Worm (Caenorhabditis elegans) whole organism, late embryonic: ENCODE data around the gene mel-32.

ENCODE experiments used
- mec-3 ChIP-seq: sonication (generic microtip); optimal IDR thresholded peaks from 2 replicates; lab custom pipeline; 2016; ENCODE audit warnings: borderline replicate concordance, missing genetic modification characterization, missing compliant biosample characterization
- pha-4 ChIP-seq: fragments of 150-350 bp; optimal IDR thresholded peaks from 2 replicates; lab custom pipeline; 2018; ENCODE audit warnings: missing biosample characterization, missing genetic modification reagents, missing genetic modification characterization

DNA sequence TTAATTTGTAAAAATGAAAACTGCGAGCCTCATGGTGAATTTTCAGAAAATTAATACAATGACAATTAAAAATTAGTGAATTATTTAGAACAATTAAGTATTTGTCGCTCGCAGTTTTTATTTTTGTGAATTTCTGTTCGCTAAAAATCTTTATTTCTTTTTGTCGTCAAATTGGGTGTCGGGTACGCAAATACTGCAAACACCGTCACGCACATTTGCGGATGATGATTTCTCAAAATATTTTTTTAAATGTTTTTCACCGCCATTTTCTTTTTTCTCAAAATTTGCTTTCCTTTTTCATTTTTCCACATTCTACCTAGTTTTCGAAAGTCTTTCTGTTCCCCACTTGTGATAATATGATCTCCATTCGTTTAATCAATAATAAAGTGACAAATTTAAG, 46.1 kb upstream of the mel-32 start:
- TF ChIP-seq mec-3 (tag; lab: Kevin White, UChicago): no peak
- no peak for TF ChIP-seq pha-4
